Worm (Caenorhabditis elegans): ENCODE results near the gene C14E2.11.

The C14E2.11 gene

ce11 chrX:1847685-1848084, 46.4 kb downstream of the C14E2.11 start (continued):
- TF ChIP-seq bed-1 (GFP tag; IDR thresholded peaks at IDR 0.05) (no peak), F55B11.4 (tag; optimal IDR thresholded peaks at IDR 0.05; ENCODE audit: borderline replicate concordance, insufficient read depth) (no peak), B0336.3 (GFP tag; IDR thresholded peaks at IDR 0.05) (no peak)

ce11 chrX:1848575-1848974, 47.3 kb downstream of the C14E2.11 start, which contains the start of gene ceh-41:
Gene ceh-41, minus strand, starts transcription at chrX:1848675.
- no peak for TF ChIP-seq lin-35 (GFP tag; optimal IDR thresholded peaks at IDR 0.05)
- no peak for TF ChIP-seq chd-7 (tag; optimal IDR thresholded peaks at IDR 0.05)
- no peak for TF ChIP-seq snpc-4 (GFP tag; optimal IDR thresholded peaks at IDR 0.05)
- TF ChIP-seq snpc-4 (tag; optimal IDR thresholded peaks at IDR 0.05), result no peak
- no peak for TF ChIP-seq sdz-38 (tag; optimal IDR thresholded peaks at IDR 0.05)
- TF ChIP-seq aptf-2 (GFP tag; conservative IDR thresholded peaks at IDR 0.05), result no peak
- no peak for TF ChIP-seq xnd-1 (tag; optimal IDR thresholded peaks at IDR 0.05)
- no peak for TF ChIP-seq attf-5 (GFP tag; optimal IDR thresholded peaks at IDR 0.05)
- no peak for TF ChIP-seq Y53F4B.3 (GFP tag; IDR thresholded peaks at IDR 0.05)
- no peak for TF ChIP-seq mcd-1 (GFP tag; IDR thresholded peaks at IDR 0.05)
- no peak for TF ChIP-seq F22D6.2 (tag; optimal IDR thresholded peaks at IDR 0.05)
- no peak for TF ChIP-seq T26A5.8 (tag; optimal IDR thresholded peaks at IDR 0.05)

ce11 chrX:1850525-1850924, 49.3 kb downstream of the C14E2.11 start:
- TF ChIP-seq lin-54 (GFP tag; optimal IDR thresholded peaks at IDR 0.05) (no peak), egl-18 (GFP tag; IDR thresholded peaks at IDR 0.05) (0 out of 2 replicates have a peak, but pooled peaks have one; percentile 32), rcor-1 (GFP tag; IDR thresholded peaks at IDR 0.05) (0 out of 2 replicates have a peak, but pooled peaks have one; percentile 13), nhr-179 (tag; optimal IDR thresholded peaks at IDR 0.05) (no peak), let-526 (GFP tag; IDR thresholded peaks at IDR 0.05) (no peak), pha-4 (tag; optimal IDR thresholded peaks at IDR 0.05) (no peak), C06A6.2 (GFP tag; conservative IDR thresholded peaks at IDR 0.05) (0 out of 2 replicates have a peak, but pooled peaks have one; percentile 24), F37B4.10 (GFP tag; IDR thresholded peaks at IDR 0.05) (no peak), nfya-2 (GFP tag; IDR thresholded peaks at IDR 0.05) (no peak), dox-1 (GFP tag; IDR thresholded peaks at IDR 0.05) (0 out of 2 replicates have a peak, but pooled peaks have one; percentile 11), F57A8.1 (GFP tag; optimal IDR thresholded peaks at IDR 0.05) (no peak), mes-4 (tag; optimal IDR thresholded peaks at IDR 0.05) (no peak), zfh-2 (GFP tag; conservative IDR thresholded peaks at IDR 0.05) (peak; percentile 38; the same call in 1 of the 2 replicates), B0336.3 (GFP tag; IDR thresholded peaks at IDR 0.05) (no peak), Y53G8AR.9 (GFP tag; conservative IDR thresholded peaks at IDR 0.05) (no peak), ztf-25 (GFP tag; IDR thresholded peaks at IDR 0.05) (no peak), cebp-2 (GFP tag; IDR thresholded peaks at IDR 0.05) (0 out of 2 replicates have a peak, but pooled peaks have one; percentile 45)

ce11 chrX:1852636-1853035, 51.4 kb downstream of the C14E2.11 start, which contains the start of gene ceh-21:
Gene ceh-21, minus strand, starts transcription at chrX:1852736.
- no peak for TF ChIP-seq fkh-3 (tag; optimal IDR thresholded peaks at IDR 0.05)
- no peak for TF ChIP-seq ceh-58 (GFP tag; IDR thresholded peaks at IDR 0.05)
- no peak for TF ChIP-seq B0261.1 (tag; optimal IDR thresholded peaks at IDR 0.05)
- no peak for TF ChIP-seq lin-54 (GFP tag; optimal IDR thresholded peaks at IDR 0.05)
- no peak for TF ChIP-seq akir-1 (GFP tag; optimal IDR thresholded peaks at IDR 0.05)
- TF ChIP-seq mxl-1 (tag; optimal IDR thresholded peaks at IDR 0.05), result no peak

Data from whole organism, young adult.